Fruit fly (Drosophila melanogaster) whole organism, embryonic: ENCODE data around the gene Drsl1.
A peak's percentile ranks its signal among the peaks of the same experiment; 100 is the strongest.

Experiments
- Adf1 ChIP-seq: fragments of 200-800 bp; sonication (Bioruptor generic); IDR thresholded peaks from 2 replicates; pipeline ENCODE4 v1.3.6; 2022; ENCODE audit warnings: missing biosample characterization, missing genetic modification characterization
- Asciz ChIP-seq: fragments of 200-800 bp; sonication (Bioruptor generic); optimal IDR thresholded peaks from 2 replicates; lab custom pipeline; 2017; ENCODE audit warnings: missing biosample characterization, mild to moderate bottlenecking, missing genetic modification characterization, missing genetic modification reagents
- Blimp-1 ChIP-seq: fragments of 200-800 bp; sonication (Bioruptor generic); optimal IDR thresholded peaks from 3 replicates; lab custom pipeline; 2018; ENCODE audit warnings: missing biosample characterization, missing genetic modification characterization, mild to moderate bottlenecking, moderate library complexity, missing genetic modification reagents
- CG10979 ChIP-seq: fragments of 200-800 bp; sonication (Bioruptor generic); optimal IDR thresholded peaks from 2 replicates; lab custom pipeline; 2018; ENCODE audit warnings: missing biosample characterization, mild to moderate bottlenecking, missing genetic modification characterization, moderate library complexity
- CG11085 ChIP-seq: fragments of 200-800 bp; sonication (Bioruptor generic); IDR thresholded peaks from 2 replicates; pipeline ENCODE4 v1.3.6; 2022; ENCODE audit warnings: missing biosample characterization, missing genetic modification characterization
- CG11398 ChIP-seq: fragments of 200-800 bp; sonication (Bioruptor generic); optimal IDR thresholded peaks from 2 replicates; lab custom pipeline; 2016; ENCODE audit warnings: missing biosample characterization, missing genetic modification characterization
- CG12769 ChIP-seq: fragments of 200-800 bp; sonication (Bioruptor generic); optimal IDR thresholded peaks from 2 replicates; lab custom pipeline; 2019; ENCODE audit warnings: missing biosample characterization, mild to moderate bottlenecking, missing genetic modification characterization, moderate library complexity
- CG12942 ChIP-seq: fragments of 200-800 bp; sonication (Bioruptor generic); optimal IDR thresholded peaks from 3 replicates; lab custom pipeline; 2016; ENCODE audit warnings: missing biosample characterization, missing genetic modification characterization
- CG15479 ChIP-seq: fragments of 200-800 bp; sonication (Bioruptor generic); optimal IDR thresholded peaks from 3 replicates; lab custom pipeline; 2019; ENCODE audit warnings: missing biosample characterization, mild to moderate bottlenecking, missing genetic modification characterization, moderate library complexity
- CG16863 ChIP-seq: fragments of 200-800 bp; sonication (Bioruptor generic); optimal IDR thresholded peaks from 3 replicates; lab custom pipeline; 2016; ENCODE audit warnings: missing biosample characterization, missing genetic modification characterization
- CG17328 ChIP-seq: fragments of 200-800 bp; sonication (Bioruptor generic); IDR thresholded peaks from 2 replicates; pipeline ENCODE4 v1.3.6; 2022; ENCODE audit warnings: missing biosample characterization, missing genetic modification characterization
- CG1832 ChIP-seq: fragments of 200-800 bp; sonication (Bioruptor generic); optimal IDR thresholded peaks from 2 replicates; lab custom pipeline; 2017; ENCODE audit warnings: missing biosample characterization, mild to moderate bottlenecking, missing genetic modification characterization, inconsistent platforms
- CG18764 ChIP-seq: fragments of 200-800 bp; sonication (Bioruptor generic); optimal IDR thresholded peaks from 3 replicates; lab custom pipeline; 2016; ENCODE audit warnings: missing biosample characterization, missing genetic modification characterization
- CG2120 ChIP-seq: fragments of 200-800 bp; sonication (Bioruptor generic); optimal IDR thresholded peaks from 3 replicates; lab custom pipeline; 2016; ENCODE audit warnings: missing biosample characterization, missing genetic modification characterization
- CG3065 ChIP-seq: fragments of 200-800 bp; sonication (Bioruptor generic); optimal IDR thresholded peaks from 2 replicates; lab custom pipeline; 2016; ENCODE audit warnings: missing biosample characterization, missing genetic modification characterization
- CG33557 ChIP-seq: fragments of 200-800 bp; sonication (Bioruptor generic); optimal IDR thresholded peaks from 2 replicates; lab custom pipeline; 2019; ENCODE audit warnings: missing biosample characterization, mild to moderate bottlenecking, missing genetic modification characterization, moderate library complexity
- CG3726 ChIP-seq: fragments of 200-800 bp; sonication (Bioruptor generic); IDR thresholded peaks from 3 replicates; pipeline ENCODE4, ENCODE4 v1.3.6; 2022; ENCODE audit warnings: missing biosample characterization, missing genetic modification characterization
- CG42726 ChIP-seq: fragments of 200-800 bp; sonication (Bioruptor generic); IDR thresholded peaks from 2 replicates; pipeline ENCODE4 v1.3.6; 2022; ENCODE audit warnings: missing biosample characterization, missing genetic modification characterization; ENCODE audit not compliant: partially characterized antibody
- CG4282 ChIP-seq: fragments of 200-800 bp; sonication (Bioruptor generic); optimal IDR thresholded peaks from 2 replicates; lab custom pipeline; 2016; ENCODE audit warnings: missing biosample characterization, missing genetic modification characterization
- CG4360 ChIP-seq: fragments of 200-800 bp; sonication (Bioruptor generic); IDR thresholded peaks from 2 replicates; pipeline ENCODE4 v1.3.6; 2022; ENCODE audit warnings: missing biosample characterization, missing genetic modification characterization
- CG6254 ChIP-seq: fragments of 200-800 bp; sonication (Bioruptor generic); optimal IDR thresholded peaks from 3 replicates; lab custom pipeline; 2017; ENCODE audit warnings: mild to moderate bottlenecking, missing biosample characterization, missing genetic modification reagents, missing genetic modification characterization
- CG6272 ChIP-seq: fragments of 200-800 bp; sonication (Bioruptor generic); IDR thresholded peaks from 2 replicates; pipeline ENCODE4 v1.3.6; 2022; ENCODE audit warnings: missing biosample characterization, missing genetic modification characterization
- CG7556 ChIP-seq: fragments of 200-800 bp; sonication (Bioruptor generic); optimal IDR thresholded peaks from 2 replicates; lab custom pipeline; 2017; ENCODE audit warnings: missing biosample characterization, mild to moderate bottlenecking, missing genetic modification characterization
- CG8924 ChIP-seq: fragments of 200-800 bp; optimal IDR thresholded peaks from 3 replicates; lab custom pipeline; 2019; ENCODE audit warnings: missing biosample characterization, mild to moderate bottlenecking, missing genetic modification characterization, moderate library complexity
- CG9609 ChIP-seq: fragments of 200-800 bp; sonication (Bioruptor generic); optimal IDR thresholded peaks from 3 replicates; lab custom pipeline; 2016; ENCODE audit warnings: missing biosample characterization, missing genetic modification characterization
- CG9727 ChIP-seq: fragments of 200-800 bp; sonication (Bioruptor generic); optimal IDR thresholded peaks from 3 replicates; lab custom pipeline; 2017; ENCODE audit warnings: missing biosample characterization, mild to moderate bottlenecking, missing genetic modification characterization
- Camta ChIP-seq: fragments of 200-800 bp; sonication (Bioruptor generic); optimal IDR thresholded peaks from 2 replicates; lab custom pipeline; 2016; ENCODE audit warnings: missing biosample characterization, missing genetic modification characterization
- ERR ChIP-seq: fragments of 200-800 bp; sonication (Bioruptor generic); optimal IDR thresholded peaks from 2 replicates; lab custom pipeline; 2016; ENCODE audit warnings: missing biosample characterization, missing genetic modification characterization
- Elba2 ChIP-seq: fragments of 200-800 bp; sonication (Bioruptor generic); optimal IDR thresholded peaks from 3 replicates; lab custom pipeline; 2016; ENCODE audit warnings: missing biosample characterization, missing genetic modification characterization
- Hsf ChIP-seq: fragments of 200-800 bp; sonication (Bioruptor generic); optimal IDR thresholded peaks from 3 replicates; lab custom pipeline; 2016; ENCODE audit warnings: missing biosample characterization, missing genetic modification characterization
- Kr ChIP-seq: fragments of 200-800 bp; sonication (Bioruptor generic); optimal IDR thresholded peaks from 2 replicates; lab custom pipeline; 2017; ENCODE audit warnings: missing biosample characterization, mild to moderate bottlenecking, missing genetic modification characterization
- MBD-R2 ChIP-seq: fragments of 200-800 bp; sonication (Bioruptor generic); IDR thresholded peaks from 2 replicates; pipeline ENCODE4 v1.3.6; 2022; ENCODE audit warnings: missing biosample characterization, missing genetic modification characterization
- Max ChIP-seq: fragments of 200-800 bp; sonication (Bioruptor generic); optimal IDR thresholded peaks from 2 replicates; lab custom pipeline; 2016; ENCODE audit warnings: missing biosample characterization, mild to moderate bottlenecking, missing genetic modification characterization
- Meics ChIP-seq: fragments of 200-800 bp; sonication (Bioruptor generic); optimal IDR thresholded peaks from 2 replicates; lab custom pipeline; 2017; ENCODE audit warnings: missing biosample characterization, mild to moderate bottlenecking, missing genetic modification characterization
- NK7.1 ChIP-seq: fragments of 200-800 bp; sonication (Bioruptor generic); optimal IDR thresholded peaks from 3 replicates; lab custom pipeline; 2016; ENCODE audit warnings: missing biosample characterization, missing genetic modification characterization
- PHDP ChIP-seq: fragments of 200-800 bp; sonication (Bioruptor generic); optimal IDR thresholded peaks from 3 replicates; lab custom pipeline; 2018; ENCODE audit warnings: missing biosample characterization, mild to moderate bottlenecking, missing genetic modification characterization, moderate library complexity
- Vsx1 ChIP-seq: fragments of 200-800 bp; sonication (Bioruptor generic); optimal IDR thresholded peaks from 2 replicates; lab custom pipeline; 2017; ENCODE audit warnings: missing biosample characterization, mild to moderate bottlenecking, missing genetic modification characterization, missing genetic modification reagents
- amos ChIP-seq: fragments of 200-800 bp; sonication (Bioruptor generic); IDR thresholded peaks from 2 replicates; pipeline ENCODE4 v1.3.6; 2022; ENCODE audit warnings: missing biosample characterization, missing genetic modification characterization; ENCODE audit not compliant: partially characterized antibody
- aop ChIP-seq: fragments of 200-800 bp; sonication (Bioruptor generic); IDR thresholded peaks from 2 replicates; pipeline ENCODE4 v1.3.6; 2022; ENCODE audit warnings: missing biosample characterization, missing genetic modification characterization
- btn ChIP-seq: fragments of 200-800 bp; sonication (Bioruptor generic); optimal IDR thresholded peaks from 2 replicates; lab custom pipeline; 2016; ENCODE audit warnings: missing biosample characterization, missing genetic modification characterization
- esg ChIP-seq: fragments of 200-800 bp; sonication (Bioruptor generic); conservative IDR thresholded peaks from 2 replicates; pipeline ENCODE4 v1.3.6; 2022; ENCODE audit warnings: missing biosample characterization, missing genetic modification characterization
- eyg ChIP-seq: fragments of 200-800 bp; sonication (Bioruptor generic); optimal IDR thresholded peaks from 3 replicates; lab custom pipeline; 2016; ENCODE audit warnings: missing biosample characterization, missing genetic modification characterization
- hkb ChIP-seq, 2 experiments: fragments of 200-800 bp in 1 of 2; fragments of >200 bp in 1 of 2; sonication (Bioruptor generic) in 1 of 2; IDR thresholded peaks in 1 of 2; optimal IDR thresholded peaks in 1 of 2; 2 replicates each; pipeline versions ENCODE4 v1.3.6 to Lab custom; 2017 to 2022; ENCODE audit warnings: missing biosample characterization in 1 of 2, missing genetic modification characterization in 1 of 2
- otp ChIP-seq: fragments of 200-800 bp; sonication (Bioruptor generic); IDR thresholded peaks from 3 replicates; pipeline ENCODE4, ENCODE4 v1.3.6; 2022; ENCODE audit warnings: missing biosample characterization, missing genetic modification characterization
- pnt ChIP-seq: fragments of 200-800 bp; sonication (Bioruptor generic); optimal IDR thresholded peaks from 3 replicates; lab custom pipeline; 2016; ENCODE audit warnings: missing biosample characterization, missing genetic modification characterization
- sens-2 ChIP-seq: fragments of 200-800 bp; sonication (Bioruptor generic); IDR thresholded peaks from 2 replicates; pipeline ENCODE4 v1.3.6; 2022; ENCODE audit warnings: missing biosample characterization, missing genetic modification characterization
- seq ChIP-seq: fragments of 200-800 bp; sonication (Bioruptor generic); IDR thresholded peaks from 2 replicates; pipeline ENCODE4 v1.3.6; 2022; ENCODE audit warnings: missing biosample characterization, missing genetic modification characterization
- tap ChIP-seq: fragments of 200-800 bp; optimal IDR thresholded peaks from 3 replicates; lab custom pipeline; 2019; ENCODE audit warnings: missing biosample characterization, mild to moderate bottlenecking, missing genetic modification characterization, moderate library complexity
- vfl ChIP-seq: fragments of 200-800 bp; sonication (Bioruptor generic); optimal IDR thresholded peaks from 2 replicates; lab custom pipeline; 2016; ENCODE audit warnings: missing biosample characterization, missing genetic modification characterization
- wor ChIP-seq: fragments of 200-800 bp; sonication (Bioruptor generic); IDR thresholded peaks from 2 replicates; pipeline ENCODE4 v1.3.6; 2022; ENCODE audit warnings: missing biosample characterization, missing genetic modification characterization
- zen ChIP-seq: fragments of 200-800 bp; sonication (Bioruptor generic); optimal IDR thresholded peaks from 3 replicates; lab custom pipeline; 2018; ENCODE audit warnings: missing biosample characterization, mild to moderate bottlenecking, missing genetic modification characterization, moderate library complexity

The Drsl1 gene

DNA sequence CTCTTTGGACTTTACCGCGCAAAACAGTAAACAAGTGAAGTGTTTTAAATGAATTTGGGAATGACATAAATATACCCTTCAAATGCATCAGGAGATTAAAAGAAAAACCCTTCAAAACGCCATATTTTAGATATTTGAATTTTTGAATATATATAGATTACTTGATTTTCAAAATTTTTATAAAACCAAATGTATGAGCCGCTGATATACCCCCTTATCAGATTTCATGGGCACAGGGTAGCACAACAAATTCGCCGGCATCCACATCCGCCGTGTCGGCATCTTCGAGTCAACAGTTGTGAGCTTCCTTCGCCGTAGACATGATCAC, 42.3 kb upstream of the Drsl1 start, which contains the start of gene Ids (continued):
- TF ChIP-seq btn (GFP tag; lab: Kevin White, UChicago) (no peak), CG8924 (tag; lab: Kevin White, UChicago) (peak; percentile 68), seq (peak; percentile 80), Meics (peak; percentile 76), CG1832 (GFP tag; lab: Kevin White, UChicago) (no peak), hkb (optimal IDR thresholded peaks at IDR 0.05; lab: Kevin White, UChicago) (no peak), hkb (GFP tag; IDR thresholded peaks at IDR 0.05; lab: Robert Waterston, UW) (peak; percentile 75), tap (tag; lab: Kevin White, UChicago) (peak; percentile 28), esg (peak; percentile 73), ERR (GFP tag; lab: Kevin White, UChicago) (no peak), CG17328 (GFP tag; lab: Robert Waterston, UW) (peak; percentile 80), CG9609 (GFP tag; lab: Kevin White, UChicago) (no peak), NK7.1 (GFP tag; lab: Kevin White, UChicago) (no peak), CG12769 (no peak), CG6254 (peak; percentile 63), Asciz (GFP tag; lab: Kevin White, UChicago) (peak; percentile 62), PHDP (tag; lab: Kevin White, UChicago) (peak; percentile 71), CG4282 (GFP tag; lab: Kevin White, UChicago) (no peak), Blimp-1 (peak; percentile 65), otp (peak; percentile 74; the same call in 1 of the 3 replicates), CG10979 (tag; lab: Kevin White, UChicago) (peak; percentile 63), zen (peak; percentile 55), CG16863 (GFP tag; lab: Kevin White, UChicago) (no peak), CG9727 (GFP tag; lab: Kevin White, UChicago) (peak; percentile 69), CG11398 (GFP tag; lab: Kevin White, UChicago) (no peak), Adf1 (peak; percentile 43; the same call in 1 of the 2 replicates), Max (GFP tag; lab: Kevin White, UChicago) (peak; percentile 6), CG4360 (GFP tag; lab: Robert Waterston, UW) (no peak), amos (GFP tag; lab: Robert Waterston, UW) (no peak), CG18764 (no peak), Vsx1 (GFP tag; lab: Kevin White, UChicago) (no peak), eyg (GFP tag; lab: Kevin White, UChicago) (no peak), Hsf (GFP tag; lab: Kevin White, UChicago) (peak; percentile 64), pnt (GFP tag; lab: Kevin White, UChicago) (peak; percentile 4), CG42726 (GFP tag; lab: Robert Waterston, UW) (no peak), CG33557 (no peak), aop (GFP tag; lab: Robert Waterston, UW) (no peak), Elba2 (no peak), CG7556 (GFP tag; lab: Kevin White, UChicago) (peak; percentile 64), sens-2 (GFP tag; lab: Robert Waterston, UW) (no peak), CG6272 (GFP tag; lab: Robert Waterston, UW) (peak; percentile 39; the same call in 1 of the 2 replicates), CG12942 (GFP tag; lab: Kevin White, UChicago) (peak; percentile 45), wor (GFP tag; lab: Robert Waterston, UW) (peak; percentile 53; the same call in 1 of the 2 replicates), CG2120 (GFP tag; lab: Kevin White, UChicago) (peak; percentile 70), MBD-R2 (GFP tag; lab: Robert Waterston, UW) (peak; percentile 26; the same call in 1 of the 2 replicates), Camta (GFP tag; lab: Kevin White, UChicago) (peak; percentile 45), CG3726 (GFP tag; lab: Robert Waterston, UW) (0 out of 3 replicates have a peak, but pooled peaks have one; percentile 64), CG15479 (no peak), Kr (GFP tag; lab: Kevin White, UChicago) (no peak), vfl (GFP tag; lab: Kevin White, UChicago) (peak; percentile 40), CG11085 (GFP tag; lab: Robert Waterston, UW) (no peak), CG3065 (GFP tag; lab: Kevin White, UChicago) (no peak)
